Worm (Caenorhabditis elegans): ENCODE results near the gene sra-31.

- TF ChIP-seq nhr-28 (tag; optimal IDR thresholded peaks at IDR 0.05) (no peak), fos-1 (tag; optimal IDR thresholded peaks at IDR 0.05) (no peak), R02D3.7 (tag; optimal IDR thresholded peaks at IDR 0.05) (no peak), nhr-23 (tag; optimal IDR thresholded peaks at IDR 0.05) (no peak), zag-1 (tag; optimal IDR thresholded peaks at IDR 0.05) (no peak), ceh-9 (tag; optimal IDR thresholded peaks at IDR 0.05) (no peak), ama-1 (optimal IDR thresholded peaks at IDR 0.05) (no peak)
These were observed 32.0 kb upstream of the sra-31 start for ce11 chrII:6610262-6610661.
